Worm (Caenorhabditis elegans): ENCODE data around the gene mrpl-18.
A peak's percentile ranks its signal among the peaks of the same experiment; 100 is the strongest.

ce11 chrIII:8100960-8101359, 43.9 kb upstream of the mrpl-18 start, which contains the start of gene plk-1:
- TF ChIP-seq lsy-2 (tag; optimal IDR thresholded peaks at IDR 0.05), result peak in 1 of 2 experiments; percentile 57
- no peak for TF ChIP-seq dmd-4 (tag; optimal IDR thresholded peaks at IDR 0.05)
- TF ChIP-seq nhr-12 (tag; optimal IDR thresholded peaks at IDR 0.05), result no peak
- peak; percentile 11 for TF ChIP-seq C34F6.9 (tag; optimal IDR thresholded peaks at IDR 0.05)
